Worm (Caenorhabditis elegans) whole organism, mixed stage, embryonic: Measurements from ENCODE around the gene F31F6.2.

Source experiments
- bed-3 ChIP-seq: fragments of 200-800 bp; sonication (Bioruptor generic); optimal IDR thresholded peaks from 3 replicates; lab custom pipeline; 2018; ENCODE audit warnings: mild to moderate bottlenecking, missing genetic modification characterization, moderate library complexity, missing compliant biosample characterization
- blmp-1 ChIP-seq: fragments of 150-350 bp; optimal IDR thresholded peaks from 2 replicates; lab custom pipeline; 2014; ENCODE audit warnings: missing biosample characterization, missing genetic modification characterization
- ceh-39 ChIP-seq: fragments of 150-350 bp; optimal IDR thresholded peaks from 2 replicates; lab custom pipeline; 2014; ENCODE audit warnings: missing biosample characterization, missing genetic modification characterization
- ceh-43 ChIP-seq: fragments of 200-800 bp; sonication (Bioruptor generic); optimal IDR thresholded peaks from 2 replicates; lab custom pipeline; 2018; ENCODE audit warnings: mild to moderate bottlenecking, missing genetic modification characterization, moderate library complexity, missing compliant biosample characterization
- ceh-83 ChIP-seq: fragments of 200-800 bp; sonication (Bioruptor generic); optimal IDR thresholded peaks from 2 replicates; lab custom pipeline; 2018; ENCODE audit warnings: mild to moderate bottlenecking, missing genetic modification characterization, missing compliant biosample characterization
- cnd-1 ChIP-seq: fragments of 200-800 bp; sonication (Bioruptor generic); optimal IDR thresholded peaks from 2 replicates; lab custom pipeline; 2018; ENCODE audit warnings: mild to moderate bottlenecking, missing genetic modification characterization, missing compliant biosample characterization
- elt-1 ChIP-seq: sonication (generic microtip); optimal IDR thresholded peaks from 2 replicates; lab custom pipeline; 2017; ENCODE audit warnings: missing genetic modification characterization, mild to moderate bottlenecking, missing compliant biosample characterization, antibody characterized with exemption, moderate library complexity, borderline replicate concordance; ENCODE audit not compliant: insufficient read depth
- elt-3 ChIP-seq: fragments of 150-350 bp; optimal IDR thresholded peaks from 2 replicates; lab custom pipeline; 2014; ENCODE audit warnings: missing biosample characterization, missing genetic modification characterization
- flh-1 ChIP-seq: fragments of 200-800 bp; sonication (Bioruptor generic); optimal IDR thresholded peaks from 2 replicates; lab custom pipeline; 2018; ENCODE audit warnings: mild to moderate bottlenecking, missing genetic modification characterization, moderate library complexity, missing compliant biosample characterization
- ham-2 ChIP-seq: fragments of 200-800 bp; sonication (Bioruptor generic); optimal IDR thresholded peaks from 2 replicates; lab custom pipeline; 2018; ENCODE audit warnings: mild to moderate bottlenecking, missing genetic modification characterization, missing compliant biosample characterization
- hlh-1 ChIP-seq: fragments of 150-350 bp; optimal IDR thresholded peaks from 2 replicates; lab custom pipeline; 2014; ENCODE audit warnings: missing biosample characterization, missing genetic modification reagents, missing genetic modification characterization
- lin-13 ChIP-seq: fragments of 150-350 bp; optimal IDR thresholded peaks from 2 replicates; lab custom pipeline; 2014; ENCODE audit warnings: missing biosample characterization, missing genetic modification characterization
- lin-32 ChIP-seq: fragments of 200-800 bp; sonication (Bioruptor generic); optimal IDR thresholded peaks from 2 replicates; lab custom pipeline; 2018; ENCODE audit warnings: mild to moderate bottlenecking, missing genetic modification characterization, missing compliant biosample characterization
- lsy-2 ChIP-seq: fragments of 150-350 bp; optimal IDR thresholded peaks from 2 replicates; lab custom pipeline; 2014; ENCODE audit warnings: missing biosample characterization, missing genetic modification characterization
- mab-5 ChIP-seq: fragments of 150-350 bp; optimal IDR thresholded peaks from 2 replicates; lab custom pipeline; 2014; ENCODE audit warnings: missing biosample characterization, missing genetic modification characterization
- mep-1 ChIP-seq: fragments of 150-350 bp; optimal IDR thresholded peaks from 2 replicates; lab custom pipeline; 2017; ENCODE audit warnings: missing biosample characterization, missing genetic modification reagents, missing genetic modification characterization, inconsistent platforms
- mls-2 ChIP-seq: sonication (generic microtip); optimal IDR thresholded peaks from 2 replicates; lab custom pipeline; 2016; ENCODE audit warnings: mild to moderate bottlenecking, missing genetic modification characterization, moderate library complexity, missing compliant biosample characterization
- nhr-12 ChIP-seq: fragments of 150-350 bp; optimal IDR thresholded peaks from 2 replicates; lab custom pipeline; 2014; ENCODE audit warnings: missing biosample characterization, missing genetic modification characterization
- nhr-2 ChIP-seq: fragments of 150-350 bp; optimal IDR thresholded peaks from 2 replicates; lab custom pipeline; 2014; ENCODE audit warnings: missing biosample characterization, missing genetic modification characterization
- nhr-237 ChIP-seq: fragments of 150-350 bp; optimal IDR thresholded peaks from 2 replicates; lab custom pipeline; 2014; ENCODE audit warnings: missing biosample characterization, missing genetic modification characterization
- nhr-76 ChIP-seq: sonication (generic microtip); optimal IDR thresholded peaks from 2 replicates; lab custom pipeline; 2017; ENCODE audit warnings: missing biosample characterization, missing genetic modification characterization
- pha-4 ChIP-seq: fragments of 150-350 bp; optimal IDR thresholded peaks from 2 replicates; lab custom pipeline; 2018; ENCODE audit warnings: missing biosample characterization, missing genetic modification reagents, missing genetic modification characterization
- sem-2 ChIP-seq: fragments of 200-800 bp; sonication (Bioruptor generic); optimal IDR thresholded peaks from 2 replicates; lab custom pipeline; 2018; ENCODE audit warnings: mild to moderate bottlenecking, missing genetic modification characterization, missing compliant biosample characterization
- snpc-4 ChIP-seq: fragments of 150-350 bp; optimal IDR thresholded peaks from 2 replicates; lab custom pipeline; 2014; ENCODE audit warnings: missing biosample characterization, missing genetic modification characterization
- sptf-1 ChIP-seq: sonication (generic microtip); optimal IDR thresholded peaks from 2 replicates; lab custom pipeline; 2017; ENCODE audit warnings: mild to moderate bottlenecking, missing genetic modification characterization, moderate library complexity, missing compliant biosample characterization
- tbx-8 ChIP-seq: fragments of 200-800 bp; sonication (Bioruptor generic); optimal IDR thresholded peaks from 2 replicates; lab custom pipeline; 2018; ENCODE audit warnings: mild to moderate bottlenecking, missing genetic modification characterization, moderate library complexity, missing compliant biosample characterization
- unc-39 ChIP-seq: fragments of 150-350 bp; optimal IDR thresholded peaks from 2 replicates; lab custom pipeline; 2014; ENCODE audit warnings: missing biosample characterization, missing genetic modification characterization
- zip-8 ChIP-seq: fragments of 150-350 bp; optimal IDR thresholded peaks from 2 replicates; lab custom pipeline; 2014; ENCODE audit warnings: missing biosample characterization, missing genetic modification characterization

The F31F6.2 gene

ce11 chrX:14871780-14872179 lies at the start of gene F31F6.2:
Gene F31F6.2 (minus strand): TSS chrX:14871880.
- TF ChIP-seq sptf-1 (tag; lab: Kevin White, UChicago) = no peak
- no peak for TF ChIP-seq lin-13
- TF ChIP-seq ceh-43 (GFP tag; lab: Kevin White, UChicago) = no peak
- TF ChIP-seq lin-32 (GFP tag; lab: Kevin White, UChicago) = no peak
- TF ChIP-seq tbx-8 (GFP tag; lab: Kevin White, UChicago) = no peak
- no peak for TF ChIP-seq snpc-4 (tag; lab: Kevin White, UChicago)
- TF ChIP-seq mep-1 (tag; lab: Kevin White, UChicago) = no peak
- no peak for TF ChIP-seq mls-2 (tag; lab: Kevin White, UChicago)
- TF ChIP-seq hlh-1 (tag; lab: Kevin White, UChicago) = no peak
- no peak for TF ChIP-seq flh-1 (GFP tag; lab: Kevin White, UChicago)
- TF ChIP-seq lsy-2 (tag; lab: Kevin White, UChicago) = no peak
- TF ChIP-seq zip-8 (tag; lab: Kevin White, UChicago) = no peak
- no peak for TF ChIP-seq ceh-83 (GFP tag; lab: Kevin White, UChicago)
- no peak for TF ChIP-seq nhr-2 (tag; lab: Kevin White, UChicago)
- no peak for TF ChIP-seq cnd-1 (tag; lab: Kevin White, UChicago)
- TF ChIP-seq sem-2 (GFP tag; lab: Kevin White, UChicago) = no peak
- TF ChIP-seq ceh-39 (tag; lab: Kevin White, UChicago) = no peak

DNA sequence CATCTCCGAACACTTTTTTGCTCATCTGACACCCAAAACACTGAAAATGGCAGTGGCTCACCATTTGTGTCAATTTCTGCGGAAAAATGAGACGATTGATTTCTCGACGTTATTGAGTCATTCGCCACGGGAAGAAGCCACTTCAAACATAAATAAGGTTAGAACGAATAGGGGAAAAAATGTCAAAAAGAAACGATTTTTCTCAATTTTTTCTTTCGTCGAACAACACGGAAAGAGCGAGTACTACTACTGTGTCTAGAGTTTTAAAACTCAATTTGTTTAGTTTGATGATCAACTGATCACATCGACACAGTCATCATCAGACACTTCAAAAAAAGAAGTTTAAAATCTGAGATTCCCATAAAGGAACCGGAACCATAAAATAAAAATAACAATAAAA lies 49.2 kb upstream of the F31F6.2 start:
- TF ChIP-seq mls-2 (tag; lab: Kevin White, UChicago) = no peak
- TF ChIP-seq blmp-1 = no peak
- no peak for TF ChIP-seq nhr-2 (tag; lab: Kevin White, UChicago)
- TF ChIP-seq flh-1 (GFP tag; lab: Kevin White, UChicago) = no peak
- no peak for TF ChIP-seq unc-39 (tag; lab: Kevin White, UChicago)
- TF ChIP-seq ceh-39 (tag; lab: Kevin White, UChicago) = no peak
- TF ChIP-seq lin-13 = no peak
- no peak for TF ChIP-seq elt-1 (tag; lab: Kevin White, UChicago)
- no peak for TF ChIP-seq nhr-12 (tag; lab: Kevin White, UChicago)
- no peak for TF ChIP-seq pha-4 (tag; lab: Kevin White, UChicago)

ce11 chrX:14918538-14918937 lies 46.9 kb upstream of the F31F6.2 start, which contains the start of gene npr-40:
Gene npr-40 (plus strand): TSS chrX:14918838.
- TF ChIP-seq blmp-1 = no peak
- no peak for TF ChIP-seq cnd-1 (tag; lab: Kevin White, UChicago)
- no peak for TF ChIP-seq lin-32 (GFP tag; lab: Kevin White, UChicago)
- no peak for TF ChIP-seq nhr-237 (tag; lab: Kevin White, UChicago)
- TF ChIP-seq elt-3 (tag; lab: Kevin White, UChicago) = no peak
- TF ChIP-seq ceh-39 (tag; lab: Kevin White, UChicago) = no peak
- no peak for TF ChIP-seq flh-1 (GFP tag; lab: Kevin White, UChicago)
- no peak for TF ChIP-seq pha-4 (tag; lab: Kevin White, UChicago)
- TF ChIP-seq sptf-1 (tag; lab: Kevin White, UChicago) = no peak
- no peak for TF ChIP-seq ham-2 (GFP tag; lab: Kevin White, UChicago)
- no peak for TF ChIP-seq nhr-2 (tag; lab: Kevin White, UChicago)
- no peak for TF ChIP-seq mls-2 (tag; lab: Kevin White, UChicago)
- no peak for TF ChIP-seq sem-2 (GFP tag; lab: Kevin White, UChicago)

ce11 chrX:14916767-14917166 lies 45.1 kb upstream of the F31F6.2 start:
- TF ChIP-seq flh-1 (GFP tag; lab: Kevin White, UChicago) (no peak), mls-2 (tag; lab: Kevin White, UChicago) (no peak), zip-8 (tag; lab: Kevin White, UChicago) (no peak), pha-4 (tag; lab: Kevin White, UChicago) (no peak), tbx-8 (GFP tag; lab: Kevin White, UChicago) (no peak)
- TF ChIP-seq, all 35 proteins: peak for 0

DNA sequence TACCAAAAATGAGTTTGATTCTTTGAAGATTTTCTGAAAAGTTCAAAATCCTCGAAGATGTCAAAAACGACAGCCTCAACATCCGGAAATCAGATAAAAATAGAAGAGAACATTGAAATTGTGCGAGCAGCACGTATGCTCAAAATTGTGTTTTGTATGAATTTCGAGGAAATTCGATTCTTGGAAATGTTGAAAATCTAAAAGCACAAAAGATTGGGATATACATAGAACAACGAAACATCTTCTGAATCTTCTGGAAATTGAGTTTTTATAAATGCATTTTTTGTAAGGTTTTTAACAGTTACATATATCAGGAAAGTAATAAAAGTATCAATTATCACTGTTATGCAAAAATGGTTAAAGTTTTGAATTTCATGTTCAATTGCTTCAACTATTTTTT lies 39.0 kb upstream of the F31F6.2 start:
- TF ChIP-seq zip-8 (tag; lab: Kevin White, UChicago) (no peak), lin-13 (no peak)

- TF ChIP-seq mep-1 (tag; lab: Kevin White, UChicago) (no peak), bed-3 (no peak), ceh-43 (GFP tag; lab: Kevin White, UChicago) (no peak), mab-5 (tag; lab: Kevin White, UChicago) (no peak), ceh-39 (tag; lab: Kevin White, UChicago) (no peak), nhr-76 (tag; lab: Kevin White, UChicago) (no peak)
Measured at ce11 chrX:14907257-14907801, 35.6 kb upstream of the F31F6.2 start.
